Worm (Caenorhabditis elegans): ENCODE results near the gene nhr-27.

Gene nhr-27

ce11 chrX:12780674-12781073 lies 27.4 kb downstream of the nhr-27 start:
- TF ChIP-seq ztf-1 (GFP tag; conservative IDR thresholded peaks at IDR 0.05) = no peak
- TF ChIP-seq mbf-1 (tag; optimal IDR thresholded peaks at IDR 0.05) = no peak
- no peak for TF ChIP-seq nhr-11 (tag; optimal IDR thresholded peaks at IDR 0.05)
- peak; percentile 37 for TF ChIP-seq sma-9 (GFP tag; optimal IDR thresholded peaks at IDR 0.05)
- TF ChIP-seq sma-9 (tag; optimal IDR thresholded peaks at IDR 0.05) = no peak
- no peak for TF ChIP-seq dmd-4 (tag; optimal IDR thresholded peaks at IDR 0.05)
- TF ChIP-seq skn-1 (tag; optimal IDR thresholded peaks at IDR 0.05) = no peak
- TF ChIP-seq lin-39 (tag; optimal IDR thresholded peaks at IDR 0.05) = no peak
- no peak for TF ChIP-seq nhr-23 (tag; optimal IDR thresholded peaks at IDR 0.05)
- no peak for TF ChIP-seq ceh-16 (tag; optimal IDR thresholded peaks at IDR 0.05)
- no peak for TF ChIP-seq sma-3 (GFP tag; optimal IDR thresholded peaks at IDR 0.05)
- TF ChIP-seq ztf-11 (tag; optimal IDR thresholded peaks at IDR 0.05) = no peak
- TF ChIP-seq F13H6.1 (tag; optimal IDR thresholded peaks at IDR 0.05) = peak; percentile 39
- peak; percentile 25 for TF ChIP-seq fos-1 (tag; optimal IDR thresholded peaks at IDR 0.05)

- TF ChIP-seq alr-1 (tag; optimal IDR thresholded peaks at IDR 0.05) = no peak
- TF ChIP-seq unc-62 (GFP tag; optimal IDR thresholded peaks at IDR 0.05) = no peak
- no peak for TF ChIP-seq elt-1 (tag; optimal IDR thresholded peaks at IDR 0.05)
- TF ChIP-seq dmd-4 (tag; optimal IDR thresholded peaks at IDR 0.05) = no peak
- no peak for TF ChIP-seq ceh-16 (tag; optimal IDR thresholded peaks at IDR 0.05)
- TF ChIP-seq ama-1 (optimal IDR thresholded peaks at IDR 0.05) = no peak
- no peak for TF ChIP-seq nhr-21 (tag; optimal IDR thresholded peaks at IDR 0.05)
- no peak for TF ChIP-seq sem-4 (tag; optimal IDR thresholded peaks at IDR 0.05)
- TF ChIP-seq nhr-23 (tag; optimal IDR thresholded peaks at IDR 0.05) = no peak
- no peak for TF ChIP-seq lin-13 (GFP tag; optimal IDR thresholded peaks at IDR 0.05)
- no peak for TF ChIP-seq sma-3 (GFP tag; optimal IDR thresholded peaks at IDR 0.05)
- TF ChIP-seq nhr-12 (tag; optimal IDR thresholded peaks at IDR 0.05) = no peak
- TF ChIP-seq nhr-11 (tag; optimal IDR thresholded peaks at IDR 0.05) = no peak
- TF ChIP-seq elt-3 (tag; optimal IDR thresholded peaks at IDR 0.05) = no peak
Observed at ce11 chrX:12769697-12770096, 38.4 kb downstream of the nhr-27 start, which contains the start of gene ilc-17.1. Gene ilc-17.1, minus strand, starts transcription at chrX:12769797.

ce11 chrX:12764009-12764408 lies 44.1 kb downstream of the nhr-27 start:
- no peak for TF ChIP-seq alr-1 (tag; optimal IDR thresholded peaks at IDR 0.05)

ce11 chrX:12761778-12762177 lies 46.3 kb downstream of the nhr-27 start, which contains the start of gene cept-1:
Gene cept-1, plus strand, starts transcription at chrX:12762078.
- TF ChIP-seq lin-39 (tag; optimal IDR thresholded peaks at IDR 0.05) = no peak
- TF ChIP-seq nhr-12 (tag; optimal IDR thresholded peaks at IDR 0.05) = no peak
- TF ChIP-seq egl-27 (tag; optimal IDR thresholded peaks at IDR 0.05) = no peak
- no peak for TF ChIP-seq lsy-2 (tag; optimal IDR thresholded peaks at IDR 0.05)
- TF ChIP-seq nhr-23 (tag; optimal IDR thresholded peaks at IDR 0.05) = no peak
- no peak for TF ChIP-seq ztf-11 (tag; optimal IDR thresholded peaks at IDR 0.05)
- TF ChIP-seq ztf-4 (tag; optimal IDR thresholded peaks at IDR 0.05) = no peak
- no peak for TF ChIP-seq lin-11 (tag; optimal IDR thresholded peaks at IDR 0.05)
- TF ChIP-seq ama-1 (optimal IDR thresholded peaks at IDR 0.05) = no peak
- no peak for TF ChIP-seq R02D3.7 (tag; optimal IDR thresholded peaks at IDR 0.05)
- no peak for TF ChIP-seq sma-3 (GFP tag; optimal IDR thresholded peaks at IDR 0.05)
- no peak for TF ChIP-seq ztf-1 (GFP tag; conservative IDR thresholded peaks at IDR 0.05)
- TF ChIP-seq ZK546.5 (tag; optimal IDR thresholded peaks at IDR 0.05) = no peak
- no peak for TF ChIP-seq nhr-10 (tag; optimal IDR thresholded peaks at IDR 0.05)
- TF ChIP-seq aly-2 (tag; optimal IDR thresholded peaks at IDR 0.05) = no peak

- no peak for TF ChIP-seq ztf-1 (GFP tag; conservative IDR thresholded peaks at IDR 0.05)
- TF ChIP-seq blmp-1 (tag; optimal IDR thresholded peaks at IDR 0.05; ENCODE audit: insufficient read depth) = peak; percentile 80
- no peak for TF ChIP-seq dmd-4 (tag; optimal IDR thresholded peaks at IDR 0.05)
- no peak for TF ChIP-seq zag-1 (tag; optimal IDR thresholded peaks at IDR 0.05)
- peak; percentile 57 for TF ChIP-seq nhr-25 (tag; optimal IDR thresholded peaks at IDR 0.05)
- peak in 1 of 2 experiments; percentile 40 for TF ChIP-seq mdl-1 (tag; optimal IDR thresholded peaks at IDR 0.05)
- peak; percentile 27 for TF ChIP-seq C34F6.9 (tag; optimal IDR thresholded peaks at IDR 0.05)
- TF ChIP-seq nhr-129 (tag; optimal IDR thresholded peaks at IDR 0.05) = peak; percentile 49
- peak; percentile 67 for TF ChIP-seq sma-9 (GFP tag; optimal IDR thresholded peaks at IDR 0.05)
- TF ChIP-seq sma-9 (tag; optimal IDR thresholded peaks at IDR 0.05) = no peak
- peak; percentile 3 for TF ChIP-seq fos-1 (tag; optimal IDR thresholded peaks at IDR 0.05)
- peak; percentile 52 for TF ChIP-seq sma-3 (GFP tag; optimal IDR thresholded peaks at IDR 0.05)
Observed at ce11 chrX:12761295-12761775, 46.8 kb downstream of the nhr-27 start.

Measured in whole organism, L2 larva.